Worm (Caenorhabditis elegans) whole organism, mixed stage, embryonic: ENCODE measurements around the gene col-139.
A peak's percentile ranks its signal among the peaks of the same experiment; 100 is the strongest.

Experiments
- M03D4.4 ChIP-seq: sonication (generic microtip); optimal IDR thresholded peaks from 2 replicates; lab custom pipeline; 2017; ENCODE audit warnings: mild to moderate bottlenecking, missing genetic modification characterization, missing compliant biosample characterization
- blmp-1 ChIP-seq: fragments of 150-350 bp; optimal IDR thresholded peaks from 2 replicates; lab custom pipeline; 2014; ENCODE audit warnings: missing biosample characterization, missing genetic modification characterization
- ceh-39 ChIP-seq: fragments of 150-350 bp; optimal IDR thresholded peaks from 2 replicates; lab custom pipeline; 2014; ENCODE audit warnings: missing biosample characterization, missing genetic modification characterization
- ceh-43 ChIP-seq: fragments of 200-800 bp; sonication (Bioruptor generic); optimal IDR thresholded peaks from 2 replicates; lab custom pipeline; 2018; ENCODE audit warnings: mild to moderate bottlenecking, missing genetic modification characterization, moderate library complexity, missing compliant biosample characterization
- ceh-83 ChIP-seq: fragments of 200-800 bp; sonication (Bioruptor generic); optimal IDR thresholded peaks from 2 replicates; lab custom pipeline; 2018; ENCODE audit warnings: mild to moderate bottlenecking, missing genetic modification characterization, missing compliant biosample characterization
- ces-1 ChIP-seq: fragments of 150-350 bp; optimal IDR thresholded peaks from 2 replicates; lab custom pipeline; 2014; ENCODE audit warnings: missing biosample characterization, missing genetic modification reagents, missing genetic modification characterization
- cnd-1 ChIP-seq: fragments of 200-800 bp; sonication (Bioruptor generic); optimal IDR thresholded peaks from 2 replicates; lab custom pipeline; 2018; ENCODE audit warnings: mild to moderate bottlenecking, missing genetic modification characterization, missing compliant biosample characterization
- drap-1 ChIP-seq: fragments of 200-800 bp; sonication (Bioruptor generic); optimal IDR thresholded peaks from 3 replicates; lab custom pipeline; 2018; ENCODE audit warnings: mild to moderate bottlenecking, missing genetic modification characterization, missing compliant biosample characterization
- elt-1 ChIP-seq: sonication (generic microtip); optimal IDR thresholded peaks from 2 replicates; lab custom pipeline; 2017; ENCODE audit warnings: missing genetic modification characterization, mild to moderate bottlenecking, missing compliant biosample characterization, antibody characterized with exemption, moderate library complexity, borderline replicate concordance; ENCODE audit not compliant: insufficient read depth
- elt-3 ChIP-seq: fragments of 150-350 bp; optimal IDR thresholded peaks from 2 replicates; lab custom pipeline; 2014; ENCODE audit warnings: missing biosample characterization, missing genetic modification characterization
- flh-1 ChIP-seq: fragments of 200-800 bp; sonication (Bioruptor generic); optimal IDR thresholded peaks from 2 replicates; lab custom pipeline; 2018; ENCODE audit warnings: mild to moderate bottlenecking, missing genetic modification characterization, moderate library complexity, missing compliant biosample characterization
- ham-2 ChIP-seq: fragments of 200-800 bp; sonication (Bioruptor generic); optimal IDR thresholded peaks from 2 replicates; lab custom pipeline; 2018; ENCODE audit warnings: mild to moderate bottlenecking, missing genetic modification characterization, missing compliant biosample characterization
- hlh-1 ChIP-seq: fragments of 150-350 bp; optimal IDR thresholded peaks from 2 replicates; lab custom pipeline; 2014; ENCODE audit warnings: missing biosample characterization, missing genetic modification reagents, missing genetic modification characterization
- lin-13 ChIP-seq: fragments of 150-350 bp; optimal IDR thresholded peaks from 2 replicates; lab custom pipeline; 2014; ENCODE audit warnings: missing biosample characterization, missing genetic modification characterization
- lin-32 ChIP-seq: fragments of 200-800 bp; sonication (Bioruptor generic); optimal IDR thresholded peaks from 2 replicates; lab custom pipeline; 2018; ENCODE audit warnings: mild to moderate bottlenecking, missing genetic modification characterization, missing compliant biosample characterization
- lsy-2 ChIP-seq: fragments of 150-350 bp; optimal IDR thresholded peaks from 2 replicates; lab custom pipeline; 2014; ENCODE audit warnings: missing biosample characterization, missing genetic modification characterization
- mab-5 ChIP-seq: fragments of 150-350 bp; optimal IDR thresholded peaks from 2 replicates; lab custom pipeline; 2014; ENCODE audit warnings: missing biosample characterization, missing genetic modification characterization
- mep-1 ChIP-seq: fragments of 150-350 bp; optimal IDR thresholded peaks from 2 replicates; lab custom pipeline; 2017; ENCODE audit warnings: missing biosample characterization, missing genetic modification reagents, missing genetic modification characterization, inconsistent platforms
- mls-2 ChIP-seq: sonication (generic microtip); optimal IDR thresholded peaks from 2 replicates; lab custom pipeline; 2016; ENCODE audit warnings: mild to moderate bottlenecking, missing genetic modification characterization, moderate library complexity, missing compliant biosample characterization
- nhr-12 ChIP-seq: fragments of 150-350 bp; optimal IDR thresholded peaks from 2 replicates; lab custom pipeline; 2014; ENCODE audit warnings: missing biosample characterization, missing genetic modification characterization
- nhr-2 ChIP-seq: fragments of 150-350 bp; optimal IDR thresholded peaks from 2 replicates; lab custom pipeline; 2014; ENCODE audit warnings: missing biosample characterization, missing genetic modification characterization
- nhr-237 ChIP-seq: fragments of 150-350 bp; optimal IDR thresholded peaks from 2 replicates; lab custom pipeline; 2014; ENCODE audit warnings: missing biosample characterization, missing genetic modification characterization
- nhr-76 ChIP-seq: sonication (generic microtip); optimal IDR thresholded peaks from 2 replicates; lab custom pipeline; 2017; ENCODE audit warnings: missing biosample characterization, missing genetic modification characterization
- pha-4 ChIP-seq: fragments of 150-350 bp; optimal IDR thresholded peaks from 2 replicates; lab custom pipeline; 2018; ENCODE audit warnings: missing biosample characterization, missing genetic modification reagents, missing genetic modification characterization
- sem-2 ChIP-seq: fragments of 200-800 bp; sonication (Bioruptor generic); optimal IDR thresholded peaks from 2 replicates; lab custom pipeline; 2018; ENCODE audit warnings: mild to moderate bottlenecking, missing genetic modification characterization, missing compliant biosample characterization
- snpc-4 ChIP-seq: fragments of 150-350 bp; optimal IDR thresholded peaks from 2 replicates; lab custom pipeline; 2014; ENCODE audit warnings: missing biosample characterization, missing genetic modification characterization
- sptf-1 ChIP-seq: sonication (generic microtip); optimal IDR thresholded peaks from 2 replicates; lab custom pipeline; 2017; ENCODE audit warnings: mild to moderate bottlenecking, missing genetic modification characterization, moderate library complexity, missing compliant biosample characterization
- tbx-8 ChIP-seq: fragments of 200-800 bp; sonication (Bioruptor generic); optimal IDR thresholded peaks from 2 replicates; lab custom pipeline; 2018; ENCODE audit warnings: mild to moderate bottlenecking, missing genetic modification characterization, moderate library complexity, missing compliant biosample characterization
- unc-120 ChIP-seq: sonication (generic microtip); optimal IDR thresholded peaks from 2 replicates; lab custom pipeline; 2017; ENCODE audit warnings: missing genetic modification characterization, missing compliant biosample characterization; ENCODE audit not compliant: poor library complexity, severe bottlenecking
- unc-39 ChIP-seq: fragments of 150-350 bp; optimal IDR thresholded peaks from 2 replicates; lab custom pipeline; 2014; ENCODE audit warnings: missing biosample characterization, missing genetic modification characterization
- unc-62 ChIP-seq: fragments of 150-350 bp; optimal IDR thresholded peaks from 2 replicates; lab custom pipeline; 2014; ENCODE audit warnings: missing biosample characterization, missing genetic modification reagents, missing genetic modification characterization
- zip-8 ChIP-seq: fragments of 150-350 bp; optimal IDR thresholded peaks from 2 replicates; lab custom pipeline; 2014; ENCODE audit warnings: missing biosample characterization, missing genetic modification characterization
- ztf-11 ChIP-seq: fragments of 150-350 bp; optimal IDR thresholded peaks from 2 replicates; lab custom pipeline; 2014; ENCODE audit warnings: missing biosample characterization, missing genetic modification characterization

col-139 gene

ce11 chrV:4628517-4628930, 25.2 kb downstream of the col-139 start, which contains the start of gene pmt-2:
Gene pmt-2, plus strand, starts transcription at chrV:4628580.
- TF ChIP-seq cnd-1 (tag; lab: Kevin White, UChicago) (no peak), nhr-237 (no peak), sptf-1 (tag; lab: Kevin White, UChicago) (no peak), drap-1 (no peak), sem-2 (GFP tag; lab: Kevin White, UChicago) (no peak), elt-1 (tag; lab: Kevin White, UChicago) (peak; percentile 98), zip-8 (tag; lab: Kevin White, UChicago) (no peak), pha-4 (tag; lab: Kevin White, UChicago) (no peak), unc-39 (tag; lab: Kevin White, UChicago) (no peak), ham-2 (GFP tag; lab: Kevin White, UChicago) (peak; percentile 55), hlh-1 (no peak)

ce11 chrV:4626344-4626743, 27.4 kb downstream of the col-139 start:
- TF ChIP-seq cnd-1 (tag; lab: Kevin White, UChicago) (no peak), ztf-11 (no peak), tbx-8 (GFP tag; lab: Kevin White, UChicago) (no peak), sptf-1 (tag; lab: Kevin White, UChicago) (no peak), unc-120 (tag; lab: Kevin White, UChicago) (no peak)

- TF ChIP-seq sptf-1 (tag; lab: Kevin White, UChicago) (no peak), mls-2 (tag; lab: Kevin White, UChicago) (no peak), ham-2 (GFP tag; lab: Kevin White, UChicago) (no peak), nhr-12 (tag; lab: Kevin White, UChicago) (no peak), ceh-39 (tag; lab: Kevin White, UChicago) (no peak), nhr-237 (no peak), lin-32 (GFP tag; lab: Kevin White, UChicago) (no peak), pha-4 (tag; lab: Kevin White, UChicago) (no peak), ztf-11 (no peak), zip-8 (tag; lab: Kevin White, UChicago) (no peak), ceh-83 (GFP tag; lab: Kevin White, UChicago) (no peak), M03D4.4 (tag; lab: Kevin White, UChicago) (no peak), nhr-2 (tag; lab: Kevin White, UChicago) (no peak), unc-62 (no peak), blmp-1 (tag; lab: Kevin White, UChicago) (no peak), ceh-43 (GFP tag; lab: Kevin White, UChicago) (no peak), snpc-4 (tag; lab: Kevin White, UChicago) (no peak), mab-5 (no peak)
Measured at ce11 chrV:4624717-4625116, 29.1 kb downstream of the col-139 start.

- TF ChIP-seq nhr-237: no peak
- no peak for TF ChIP-seq nhr-12 (tag; lab: Kevin White, UChicago)
- no peak for TF ChIP-seq unc-120 (tag; lab: Kevin White, UChicago)
- TF ChIP-seq drap-1: no peak
- TF ChIP-seq pha-4 (tag; lab: Kevin White, UChicago): no peak
- TF ChIP-seq M03D4.4 (tag; lab: Kevin White, UChicago): no peak
- TF ChIP-seq ceh-39 (tag; lab: Kevin White, UChicago): no peak
- TF ChIP-seq nhr-76 (tag; lab: Kevin White, UChicago): no peak
- TF ChIP-seq elt-1 (tag; lab: Kevin White, UChicago): no peak
- TF ChIP-seq mep-1 (tag; lab: Kevin White, UChicago): no peak
- TF ChIP-seq ztf-11: no peak
- no peak for TF ChIP-seq ceh-43 (GFP tag; lab: Kevin White, UChicago)
- no peak for TF ChIP-seq lin-13
- no peak for TF ChIP-seq nhr-2 (tag; lab: Kevin White, UChicago)
- no peak for TF ChIP-seq mab-5
- no peak for TF ChIP-seq hlh-1
- no peak for TF ChIP-seq blmp-1 (tag; lab: Kevin White, UChicago)
Measured at ce11 chrV:4623535-4623934, 30.2 kb downstream of the col-139 start.

DNA sequence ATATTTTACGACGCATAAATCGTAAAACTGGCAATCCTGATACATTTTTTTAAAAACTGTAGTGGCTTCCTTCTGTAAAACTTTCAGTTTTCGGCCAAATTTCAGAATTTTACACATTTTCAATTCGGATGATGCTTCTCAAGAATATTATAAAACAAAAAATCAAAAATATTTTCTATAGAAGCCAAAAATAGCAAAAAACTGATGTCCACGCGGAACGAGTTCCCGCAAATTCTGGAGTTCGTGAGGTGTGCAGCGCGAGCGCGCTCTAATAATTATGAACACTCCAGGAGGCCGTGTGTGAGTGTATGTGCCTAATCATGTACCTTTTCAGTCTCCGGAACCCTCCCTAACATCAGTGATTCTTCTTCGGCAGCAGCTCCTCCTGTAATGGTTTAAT, 36.5 kb downstream of the col-139 start, which contains the start of gene sumv-2:
Gene sumv-2 (plus strand): TSS at position 301 of the 400 bp plus-strand sequence.
- TF ChIP-seq unc-120 (tag; lab: Kevin White, UChicago) (no peak), mab-5 (no peak), hlh-1 (no peak), ceh-39 (tag; lab: Kevin White, UChicago) (no peak), mls-2 (tag; lab: Kevin White, UChicago) (no peak), flh-1 (no peak), ces-1 (GFP tag; lab: Kevin White, UChicago) (no peak), tbx-8 (GFP tag; lab: Kevin White, UChicago) (no peak), mep-1 (tag; lab: Kevin White, UChicago) (no peak), elt-1 (tag; lab: Kevin White, UChicago) (no peak), ceh-83 (GFP tag; lab: Kevin White, UChicago) (no peak), zip-8 (tag; lab: Kevin White, UChicago) (no peak), sptf-1 (tag; lab: Kevin White, UChicago) (no peak), lin-13 (no peak), elt-3 (tag; lab: Kevin White, UChicago) (no peak), lsy-2 (tag; lab: Kevin White, UChicago) (no peak), ztf-11 (no peak), nhr-2 (tag; lab: Kevin White, UChicago) (no peak)
